Fruit fly (Drosophila melanogaster): ENCODE results near the gene tadr.

The tadr gene

dm6 chr2L:21096448-21096994, 21.3 kb downstream of the tadr start, which contains the start of gene CG34136 (continued):
- TF ChIP-seq grau (tag; optimal IDR thresholded peaks at IDR 0.05) = peak; percentile 36
- TF ChIP-seq Rx (GFP tag; IDR thresholded peaks at IDR 0.05) = no peak
- TF ChIP-seq CG13894 (tag; optimal IDR thresholded peaks at IDR 0.05) = peak; percentile 19
- TF ChIP-seq Hand (GFP tag; optimal IDR thresholded peaks at IDR 0.05) = no peak
- peak; percentile 50 for TF ChIP-seq nmo (GFP tag; optimal IDR thresholded peaks at IDR 0.05)
- peak; percentile 81 for TF ChIP-seq chn (GFP tag; optimal IDR thresholded peaks at IDR 0.05)
- TF ChIP-seq slp2 (GFP tag; optimal IDR thresholded peaks at IDR 0.05) = no peak
- TF ChIP-seq Ravus (GFP tag; IDR thresholded peaks at IDR 0.05) = no peak; the same call in 1 of the 2 replicates
- no peak for TF ChIP-seq CG2889 (GFP tag; IDR thresholded peaks at IDR 0.05)
- peak; percentile 77 for TF ChIP-seq Drgx (GFP tag; IDR thresholded peaks at IDR 0.05)
- no peak for TF ChIP-seq bigmax (GFP tag; optimal IDR thresholded peaks at IDR 0.05)
- no peak for TF ChIP-seq al (GFP tag; IDR thresholded peaks at IDR 0.05)
- no peak for TF ChIP-seq CG10321 (GFP tag; IDR thresholded peaks at IDR 0.05)
- TF ChIP-seq H15 (GFP tag; IDR thresholded peaks at IDR 0.05) = no peak
- TF ChIP-seq CG2120 (GFP tag; optimal IDR thresholded peaks at IDR 0.05) = peak; percentile 25

dm6 chr2L:21097850-21098249, 22.6 kb downstream of the tadr start:
- TF ChIP-seq rib (GFP tag; IDR thresholded peaks at IDR 0.05) = no peak
- TF ChIP-seq Pdp1 (GFP tag; optimal IDR thresholded peaks at IDR 0.05) = peak in 1 of 2 experiments; percentile 18

dm6 chr2L:21102399-21103108, 27.3 kb downstream of the tadr start, which contains the start of gene CG9257:
CG9257 (plus strand) TSS chr2L:21102743.
- TF ChIP-seq gcm2 (GFP tag; optimal IDR thresholded peaks at IDR 0.05) (no peak), ham (GFP tag; IDR thresholded peaks at IDR 0.05) (no peak), CG9932 (GFP tag; IDR thresholded peaks at IDR 0.05) (0 out of 2 replicates have a peak, but pooled peaks have one; percentile 38), pita (GFP tag; optimal IDR thresholded peaks at IDR 0.05) (no peak), Sox100B (GFP tag; optimal IDR thresholded peaks at IDR 0.05) (no peak), tup (GFP tag; optimal IDR thresholded peaks at IDR 0.05) (no peak), grau (tag; optimal IDR thresholded peaks at IDR 0.05) (peak; percentile 90), bcd (GFP tag; optimal IDR thresholded peaks at IDR 0.05) (no peak), pho (GFP tag; optimal IDR thresholded peaks at IDR 0.05) (peak; percentile 21), schlank (tag; optimal IDR thresholded peaks at IDR 0.05) (no peak), bowl (GFP tag; IDR thresholded peaks at IDR 0.05) (no peak), CG4617 (GFP tag; optimal IDR thresholded peaks at IDR 0.05; ENCODE audit: borderline replicate concordance) (peak; percentile 48), unc-4 (GFP tag; IDR thresholded peaks at IDR 0.05; ENCODE audit: partially characterized antibody) (0 out of 2 replicates have a peak, but pooled peaks have one; percentile 19), CG4820 (GFP tag; optimal IDR thresholded peaks at IDR 0.05) (no peak), Dll (GFP tag; IDR thresholded peaks at IDR 0.05; ENCODE audit: partially characterized antibody) (0 out of 4 replicates have a peak, but pooled peaks have one; percentile 30), CHES-1-like (GFP tag; optimal IDR thresholded peaks at IDR 0.05) (peak; percentile 38), CG2712 (tag; optimal IDR thresholded peaks at IDR 0.05) (no peak), CG9727 (GFP tag; optimal IDR thresholded peaks at IDR 0.05) (no peak), sens (GFP tag) (peak; percentile 91), Dip2 (GFP tag; IDR thresholded peaks at IDR 0.05) (no peak), Elba2 (GFP tag; optimal IDR thresholded peaks at IDR 0.05) (no peak), otp (GFP tag; IDR thresholded peaks at IDR 0.05) (no peak), CG2116 (GFP tag; optimal IDR thresholded peaks at IDR 0.05) (peak; percentile 36), Fer1 (GFP tag; optimal IDR thresholded peaks at IDR 0.05) (peak; percentile 3), CG1792 (GFP tag; optimal IDR thresholded peaks at IDR 0.05) (no peak), Myb (GFP tag; optimal IDR thresholded peaks at IDR 0.05) (peak; percentile 24), bab2 (GFP tag; optimal IDR thresholded peaks at IDR 0.05) (peak; percentile 6), yki (optimal IDR thresholded peaks at IDR 0.05) (no peak), CG7839 (tag; optimal IDR thresholded peaks at IDR 0.05) (no peak), Lhr (GFP tag; optimal IDR thresholded peaks at IDR 0.05) (peak; percentile 69), CG10431 (GFP tag; optimal IDR thresholded peaks at IDR 0.05) (peak; percentile 60), CG4360 (GFP tag; IDR thresholded peaks at IDR 0.05) (peak; percentile 75)

Data from whole organism, embryonic.